Worm (Caenorhabditis elegans) whole organism, late embryonic: ENCODE data around the gene F55B11.2.
"Not testable (repeated sequence)": the region's sequence is repeated elsewhere in the genome, so short reads cannot be mapped to it uniquely, and the experiment has no call there.

Experiments used
- C08G9.2 ChIP-seq: sonication (generic microtip); optimal IDR thresholded peaks from 2 replicates; lab custom pipeline; 2016; ENCODE audit warnings: mild to moderate bottlenecking, missing genetic modification characterization, moderate library complexity, missing compliant biosample characterization
- C38D4.7 ChIP-seq: fragments of 200-800 bp; sonication (Bioruptor generic); optimal IDR thresholded peaks from 2 replicates; lab custom pipeline; 2018; ENCODE audit warnings: mild to moderate bottlenecking, missing genetic modification characterization, moderate library complexity, missing compliant biosample characterization
- ahr-1 ChIP-seq: sonication (generic microtip); optimal IDR thresholded peaks from 2 replicates; lab custom pipeline; 2016; ENCODE audit warnings: missing genetic modification characterization, missing compliant biosample characterization
- ama-1 ChIP-seq: fragments of 150-350 bp; optimal IDR thresholded peaks from 2 replicates; lab custom pipeline; 2014
- ceh-14 ChIP-seq: sonication (generic microtip); optimal IDR thresholded peaks from 2 replicates; lab custom pipeline; 2016; ENCODE audit warnings: missing genotype, missing genetic modification characterization, missing compliant biosample characterization
- ceh-30 ChIP-seq: fragments of 150-350 bp; optimal IDR thresholded peaks from 2 replicates; lab custom pipeline; 2014; ENCODE audit warnings: missing biosample characterization, missing genetic modification characterization
- ceh-31 ChIP-seq: sonication (generic microtip); optimal IDR thresholded peaks from 2 replicates; lab custom pipeline; 2016; ENCODE audit warnings: missing genetic modification characterization, missing compliant biosample characterization
- che-1 ChIP-seq: sonication (generic microtip); optimal IDR thresholded peaks from 2 replicates; lab custom pipeline; 2016; ENCODE audit warnings: mild to moderate bottlenecking, missing genetic modification characterization, missing compliant biosample characterization
- dve-1 ChIP-seq: sonication (generic microtip); optimal IDR thresholded peaks from 2 replicates; lab custom pipeline; 2017; ENCODE audit warnings: antibody characterized with exemption, mild to moderate bottlenecking, missing genetic modification characterization, missing compliant biosample characterization
- elt-2 ChIP-seq: sonication (generic microtip); optimal IDR thresholded peaks from 2 replicates; lab custom pipeline; 2016; ENCODE audit warnings: missing genetic modification reagents, missing genetic modification characterization, missing compliant biosample characterization
- fax-1 ChIP-seq: sonication (generic microtip); optimal IDR thresholded peaks from 2 replicates; lab custom pipeline; 2016; ENCODE audit warnings: missing genotype, missing genetic modification characterization, missing compliant biosample characterization
- hlh-8 ChIP-seq: sonication (generic microtip); optimal IDR thresholded peaks from 2 replicates; lab custom pipeline; 2016; ENCODE audit warnings: missing genotype, missing genetic modification characterization, missing compliant biosample characterization
- pha-2 ChIP-seq: sonication (generic microtip); optimal IDR thresholded peaks from 2 replicates; lab custom pipeline; 2017; ENCODE audit warnings: mild to moderate bottlenecking, missing genetic modification characterization, missing compliant biosample characterization
- pqm-1 ChIP-seq: sonication (generic microtip); optimal IDR thresholded peaks from 2 replicates; lab custom pipeline; 2016; ENCODE audit warnings: missing genetic modification characterization, missing compliant biosample characterization
- pros-1 ChIP-seq: fragments of 150-350 bp; optimal IDR thresholded peaks from 2 replicates; lab custom pipeline; 2014; ENCODE audit warnings: missing biosample characterization, missing genetic modification reagents, missing genetic modification characterization
- ref-2 ChIP-seq: sonication (generic microtip); optimal IDR thresholded peaks from 2 replicates; lab custom pipeline; 2016; ENCODE audit warnings: missing genetic modification characterization, missing compliant biosample characterization
- rnt-1 ChIP-seq: sonication (generic microtip); optimal IDR thresholded peaks from 2 replicates; lab custom pipeline; 2016; ENCODE audit warnings: missing genetic modification characterization, missing compliant biosample characterization
- unc-55 ChIP-seq: sonication (generic microtip); optimal IDR thresholded peaks from 2 replicates; lab custom pipeline; 2017; ENCODE audit warnings: missing biosample characterization, missing genetic modification reagents, missing genetic modification characterization
- zip-5 ChIP-seq: sonication (generic microtip); optimal IDR thresholded peaks from 2 replicates; lab custom pipeline; 2016; ENCODE audit warnings: missing genetic modification characterization, missing compliant biosample characterization

The F55B11.2 gene

DNA sequence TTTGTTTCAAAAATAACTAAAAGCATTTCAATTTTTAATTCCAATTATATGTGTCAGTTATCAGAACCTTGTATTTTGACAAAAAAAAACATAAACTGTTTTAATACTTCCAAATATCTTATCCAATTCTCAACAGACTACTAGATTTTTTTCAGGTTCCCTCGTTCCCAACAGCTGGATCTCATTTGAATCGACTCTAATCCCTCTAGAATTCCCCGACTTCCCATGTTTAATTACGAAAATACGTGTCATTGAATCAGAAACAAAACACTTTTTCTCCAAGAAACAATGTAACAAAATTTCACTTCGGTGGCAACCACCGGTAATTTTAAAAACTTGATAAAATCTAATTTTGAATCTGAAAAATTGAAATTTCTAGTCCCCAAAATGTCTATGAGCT lies 43.9 kb downstream of the F55B11.2 start:
- TF ChIP-seq ahr-1 (tag; lab: Kevin White, UChicago) (no peak), ref-2 (tag; lab: Kevin White, UChicago) (no peak), che-1 (tag; lab: Kevin White, UChicago) (no peak), fax-1 (tag; lab: Kevin White, UChicago) (no peak)

DNA sequence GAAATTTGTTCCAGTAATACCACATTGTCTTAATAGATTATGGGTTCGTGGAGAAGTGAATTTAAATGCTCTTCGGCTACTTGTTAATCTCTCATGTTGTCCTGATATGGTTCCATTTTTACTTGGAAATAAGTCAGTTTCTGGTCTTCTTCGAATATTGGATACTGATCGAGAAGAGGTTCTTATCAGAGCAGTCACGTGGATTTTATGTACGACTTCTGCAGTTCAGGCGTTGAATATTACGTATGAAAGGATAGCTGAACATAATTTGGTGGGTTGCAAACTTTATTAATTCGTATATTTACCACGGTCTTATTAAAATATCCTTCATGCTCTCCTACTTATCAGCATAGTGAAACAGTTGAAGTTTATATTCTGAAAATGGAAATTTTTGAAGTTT lies 45.2 kb downstream of the F55B11.2 start:
- TF ChIP-seq zip-5: no peak

DNA sequence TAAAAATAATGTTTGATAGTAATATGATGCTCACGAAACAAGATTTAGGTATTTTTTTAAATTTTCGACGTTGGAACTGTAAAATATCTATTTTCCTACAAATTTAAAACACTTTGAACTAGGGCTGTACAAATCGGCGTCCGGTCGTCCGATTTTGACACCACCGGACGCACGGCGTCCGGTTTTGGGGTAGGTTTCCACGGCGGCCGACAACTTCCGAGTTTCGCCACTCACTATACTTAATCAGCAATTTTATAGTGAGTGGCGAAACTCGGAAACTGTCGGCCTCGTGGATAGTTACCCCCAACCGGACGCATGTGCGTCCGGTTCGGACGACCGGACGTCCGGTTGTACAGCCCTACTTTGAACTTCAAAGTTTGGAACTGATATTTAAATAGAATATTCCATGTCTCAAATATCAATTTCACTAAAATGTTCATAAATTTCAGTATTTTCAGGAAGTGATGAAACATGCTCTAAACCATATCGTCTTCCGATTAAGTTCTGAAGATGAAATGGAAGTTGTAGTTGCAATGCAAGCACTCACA lies 45.8 kb downstream of the F55B11.2 start:
- TF ChIP-seq dve-1 (tag; lab: Kevin White, UChicago) (no peak), elt-2 (tag; lab: Kevin White, UChicago) (no peak), C38D4.7 (GFP tag; lab: Kevin White, UChicago) (no peak), che-1 (tag; lab: Kevin White, UChicago) (no peak), ceh-14 (tag; lab: Kevin White, UChicago) (no peak), pqm-1 (tag; lab: Kevin White, UChicago) (no peak), pros-1 (tag; lab: Kevin White, UChicago) (no peak), hlh-8 (tag; lab: Kevin White, UChicago) (no peak), ceh-31 (tag; lab: Kevin White, UChicago) (no peak), zip-5 (no peak), ama-1 (lab: Kevin White, UChicago) (no peak), ceh-30 (tag; lab: Kevin White, UChicago) (no peak), C08G9.2 (no peak)

DNA sequence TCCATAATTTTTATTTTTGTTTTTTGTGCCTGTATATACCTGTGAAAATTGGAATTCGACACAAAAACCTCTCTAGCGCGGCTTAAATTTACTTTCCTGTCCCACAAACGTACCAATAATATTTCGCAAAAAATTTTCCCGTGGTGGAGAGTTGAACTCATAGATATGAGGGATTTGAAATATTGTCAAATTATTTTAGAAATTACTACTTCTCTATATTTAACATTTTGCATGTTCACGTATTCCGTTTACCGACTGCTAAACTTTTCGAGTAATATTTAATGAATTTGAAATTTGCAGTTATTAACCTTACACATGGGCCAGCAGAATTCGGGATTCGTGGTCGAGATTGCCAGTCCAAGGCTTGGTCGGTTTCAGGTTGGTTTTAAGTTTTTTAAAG lies 49.3 kb downstream of the F55B11.2 start, which contains the start of gene Y67A10A.7:
TSS of gene Y67A10A.7 (plus strand) at position 301 of the 400 bp plus-strand sequence.
- TF ChIP-seq unc-55 (GFP tag; lab: Kevin White, UChicago); rnt-1 (tag; lab: Kevin White, UChicago); pha-2 (tag; lab: Kevin White, UChicago): not testable (repeated sequence)
